Worm (Caenorhabditis elegans) whole organism, L3 larva: ENCODE results near the gene T26C5.2.

Source experiments
- ZK546.5 ChIP-seq: sonication (generic microtip); optimal IDR thresholded peaks from 2 replicates; lab custom pipeline; 2017; ENCODE audit warnings: missing biosample characterization, missing genetic modification characterization
- aly-2 ChIP-seq: fragments of 150-350 bp; optimal IDR thresholded peaks from 2 replicates; lab custom pipeline; 2014; ENCODE audit warnings: missing biosample characterization, missing genetic modification characterization
- ama-1 ChIP-seq: fragments of 150-350 bp; optimal IDR thresholded peaks from 2 replicates; lab custom pipeline; 2018
- ceh-16 ChIP-seq: sonication (generic microtip); optimal IDR thresholded peaks from 2 replicates; lab custom pipeline; 2017; ENCODE audit warnings: missing biosample characterization, missing genetic modification characterization
- ceh-28 ChIP-seq: fragments of 150-350 bp; optimal IDR thresholded peaks from 2 replicates; lab custom pipeline; 2014; ENCODE audit warnings: missing biosample characterization, missing genetic modification reagents, missing genetic modification characterization
- ceh-9 ChIP-seq: sonication (generic microtip); optimal IDR thresholded peaks from 2 replicates; lab custom pipeline; 2018; ENCODE audit warnings: missing biosample characterization, missing genetic modification characterization
- daf-12 ChIP-seq: fragments of 150-350 bp; optimal IDR thresholded peaks from 2 replicates; lab custom pipeline; 2014; ENCODE audit warnings: missing biosample characterization, missing genetic modification reagents, missing genetic modification characterization
- egl-27 ChIP-seq: sonication (generic microtip); optimal IDR thresholded peaks from 4 replicates; lab custom pipeline; 2017; ENCODE audit warnings: missing biosample characterization, missing genetic modification reagents, missing genetic modification characterization
- egl-5 ChIP-seq: fragments of 150-350 bp; optimal IDR thresholded peaks from 2 replicates; lab custom pipeline; 2017; ENCODE audit warnings: missing biosample characterization, missing genetic modification reagents, missing genetic modification characterization, inconsistent platforms
- elt-2 ChIP-seq: sonication (generic microtip); optimal IDR thresholded peaks from 2 replicates; lab custom pipeline; 2016; ENCODE audit warnings: missing genetic modification reagents, mild to moderate bottlenecking, missing genetic modification characterization, missing compliant biosample characterization
- fkh-2 ChIP-seq: fragments of 150-350 bp; optimal IDR thresholded peaks from 2 replicates; lab custom pipeline; 2014; ENCODE audit warnings: missing biosample characterization, missing genetic modification reagents, missing genetic modification characterization
- fos-1 ChIP-seq: fragments of 150-350 bp; optimal IDR thresholded peaks from 2 replicates; lab custom pipeline; 2014; ENCODE audit warnings: missing biosample characterization, missing genetic modification characterization
- hmg-11 ChIP-seq: sonication (generic microtip); optimal IDR thresholded peaks from 2 replicates; lab custom pipeline; 2016; ENCODE audit warnings: missing genetic modification characterization, missing compliant biosample characterization
- jun-1 ChIP-seq: fragments of 150-350 bp; optimal IDR thresholded peaks from 2 replicates; lab custom pipeline; 2014; ENCODE audit warnings: missing biosample characterization, missing genetic modification reagents, missing genetic modification characterization
- lin-15B ChIP-seq: fragments of 150-350 bp; optimal IDR thresholded peaks from 2 replicates; lab custom pipeline; 2014; ENCODE audit warnings: missing biosample characterization, missing genetic modification characterization
- lin-39 ChIP-seq: fragments of 150-350 bp; optimal IDR thresholded peaks from 2 replicates; lab custom pipeline; 2018; ENCODE audit warnings: missing biosample characterization, missing genetic modification reagents, missing genetic modification characterization
- mml-1 ChIP-seq: fragments of 150-350 bp; sonication (generic microtip); optimal IDR thresholded peaks from 3 replicates; lab custom pipeline; 2014; ENCODE audit warnings: missing biosample characterization, missing genetic modification characterization
- nfya-1 ChIP-seq: sonication (generic microtip); optimal IDR thresholded peaks from 2 replicates; lab custom pipeline; 2017; ENCODE audit warnings: missing genetic modification characterization, mild to moderate bottlenecking, missing compliant biosample characterization, antibody characterized with exemption, moderate library complexity; ENCODE audit not compliant: insufficient read depth
- nhr-12 ChIP-seq: fragments of 150-350 bp; optimal IDR thresholded peaks from 2 replicates; lab custom pipeline; 2014; ENCODE audit warnings: missing biosample characterization, missing genetic modification characterization
- nhr-237 ChIP-seq: fragments of 150-350 bp; optimal IDR thresholded peaks from 2 replicates; lab custom pipeline; 2014; ENCODE audit warnings: missing biosample characterization, missing genetic modification characterization
- nhr-25 ChIP-seq: sonication (generic microtip); optimal IDR thresholded peaks from 2 replicates; lab custom pipeline; 2017; ENCODE audit warnings: missing biosample characterization, missing genetic modification characterization
- nhr-28 ChIP-seq: fragments of 150-350 bp; optimal IDR thresholded peaks from 2 replicates; lab custom pipeline; 2014; ENCODE audit warnings: missing biosample characterization, missing genetic modification characterization
- nhr-76 ChIP-seq: fragments of 150-350 bp; sonication (generic microtip); optimal IDR thresholded peaks from 5 replicates; lab custom pipeline; 2014; ENCODE audit warnings: missing biosample characterization, missing genetic modification characterization
- pha-4 ChIP-seq: fragments of 150-350 bp; optimal IDR thresholded peaks from 2 replicates; lab custom pipeline; 2014; ENCODE audit warnings: missing biosample characterization, missing genetic modification reagents, missing genetic modification characterization
- pqm-1 ChIP-seq: fragments of 150-350 bp; optimal IDR thresholded peaks from 2 replicates; lab custom pipeline; 2017; ENCODE audit warnings: missing biosample characterization, missing genetic modification characterization, inconsistent platforms
- sea-2 ChIP-seq: fragments of 150-350 bp; sonication (generic microtip); optimal IDR thresholded peaks from 4 replicates; lab custom pipeline; 2014; ENCODE audit warnings: missing biosample characterization, missing genetic modification reagents, missing genetic modification characterization
- snpc-4 ChIP-seq: fragments of 150-350 bp; optimal IDR thresholded peaks from 2 replicates; lab custom pipeline; 2014; ENCODE audit warnings: missing biosample characterization, missing genetic modification characterization
- tbx-2 ChIP-seq: sonication (generic microtip); optimal IDR thresholded peaks from 2 replicates; lab custom pipeline; 2016; ENCODE audit warnings: mild to moderate bottlenecking, missing genetic modification characterization, missing compliant biosample characterization
- ztf-11 ChIP-seq: fragments of 150-350 bp; optimal IDR thresholded peaks from 2 replicates; lab custom pipeline; 2014; ENCODE audit warnings: missing biosample characterization, missing genetic modification characterization
- ztf-4 ChIP-seq: fragments of 150-350 bp; optimal IDR thresholded peaks from 2 replicates; lab custom pipeline; 2014; ENCODE audit warnings: missing biosample characterization, missing genetic modification characterization

T26C5.2 gene

DNA sequence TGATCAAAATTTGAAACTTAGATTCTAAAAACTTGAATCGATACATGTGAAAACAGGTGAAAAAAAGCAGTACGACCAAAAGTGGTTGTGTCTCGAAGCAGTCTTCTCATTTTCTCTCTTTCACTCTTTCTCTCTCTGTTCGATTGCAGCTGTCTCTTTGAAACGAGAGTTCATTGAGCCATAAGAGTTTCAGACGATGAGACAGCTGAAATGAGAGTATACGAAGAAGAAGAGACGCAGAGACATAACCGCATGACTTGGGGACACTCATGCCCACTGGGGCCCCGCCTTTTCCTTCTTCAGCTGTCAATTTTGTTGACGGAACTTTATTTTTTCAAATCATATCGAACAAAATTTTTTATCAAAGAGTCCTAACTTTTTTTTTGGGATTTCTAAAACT lies 41.0 kb downstream of the T26C5.2 start (continued):
- TF ChIP-seq fkh-2 (tag; lab: Kevin White, UChicago) (no peak), ztf-11 (tag; lab: Kevin White, UChicago) (no peak), ZK546.5 (tag; lab: Kevin White, UChicago) (no peak), nhr-12 (tag; lab: Kevin White, UChicago) (no peak), sea-2 (no peak)

DNA sequence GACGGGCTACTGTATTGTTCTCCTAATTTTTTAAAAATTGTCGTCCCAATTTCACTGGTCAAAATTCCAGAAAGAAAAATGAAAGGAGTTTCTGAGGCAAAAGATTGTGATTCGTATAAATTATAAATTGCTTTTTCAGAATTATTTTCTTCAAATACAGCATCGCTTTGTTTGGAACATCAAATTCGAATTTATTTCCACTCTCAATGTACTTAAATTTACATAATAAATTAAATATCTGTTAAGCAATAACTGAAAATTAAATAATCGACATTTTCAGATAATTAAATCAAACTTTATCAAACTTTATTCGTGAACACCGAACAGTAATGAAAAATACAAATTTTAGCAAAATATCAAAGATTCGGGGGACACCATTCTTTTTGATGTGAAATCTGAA lies 41.7 kb downstream of the T26C5.2 start:
- TF ChIP-seq ceh-28 (tag; lab: Kevin White, UChicago) (peak; percentile 8), lin-39 (no peak)

ce11 chrII:9275173-9275572 lies 42.1 kb downstream of the T26C5.2 start:
- TF ChIP-seq ceh-16 (tag; lab: Kevin White, UChicago) (no peak), ama-1 (peak; percentile 59)

ce11 chrII:9277153-9277552 lies 44.1 kb downstream of the T26C5.2 start:
- no peak for TF ChIP-seq lin-15B
- no peak for TF ChIP-seq nhr-76 (tag; lab: Kevin White, UChicago)
- no peak for TF ChIP-seq ama-1
- no peak for TF ChIP-seq jun-1 (tag; lab: Kevin White, UChicago)
- TF ChIP-seq nhr-25 (tag; lab: Kevin White, UChicago): peak; percentile 7

- TF ChIP-seq ceh-16 (tag; lab: Kevin White, UChicago) (no peak), nhr-237 (tag; lab: Kevin White, UChicago) (no peak), ZK546.5 (tag; lab: Kevin White, UChicago) (no peak), fkh-2 (tag; lab: Kevin White, UChicago) (no peak), lin-39 (no peak), elt-2 (tag; lab: Kevin White, UChicago) (no peak), nhr-28 (tag; lab: Kevin White, UChicago) (no peak)
- TF ChIP-seq, all 47 proteins: peak for 0
Measured at ce11 chrII:9279016-9279415, 46.0 kb downstream of the T26C5.2 start.

ce11 chrII:9280048-9280772 lies 47.2 kb downstream of the T26C5.2 start, which contains the start of gene gldi-3:
gldi-3 (minus strand) TSS chrII:9280098.
- TF ChIP-seq pqm-1 (peak; percentile 7), aly-2 (tag; lab: Kevin White, UChicago) (no peak), sea-2 (no peak), elt-2 (tag; lab: Kevin White, UChicago) (peak; percentile 61), nfya-1 (no peak)

DNA sequence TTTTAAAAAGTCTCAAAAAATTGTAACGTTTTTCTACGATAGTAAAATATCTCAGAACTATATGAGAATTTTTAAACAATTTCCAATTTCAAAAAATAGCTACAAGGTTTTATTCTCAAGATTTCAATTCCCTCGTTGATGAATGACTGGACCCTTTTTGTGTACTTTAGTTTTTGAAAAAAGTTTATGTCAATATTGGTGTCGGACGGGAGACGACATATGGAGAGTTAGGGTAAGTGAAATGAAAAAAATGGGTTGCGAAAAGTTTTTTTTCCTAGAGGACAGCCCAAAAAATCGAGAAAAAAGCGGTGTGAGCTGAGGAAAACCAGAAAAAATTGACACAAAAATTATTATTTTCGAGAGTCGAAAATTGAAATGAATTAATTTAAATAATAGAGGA lies 47.8 kb downstream of the T26C5.2 start:
- TF ChIP-seq ceh-16 (tag; lab: Kevin White, UChicago) (no peak), snpc-4 (tag; lab: Kevin White, UChicago) (no peak), sea-2 (no peak), fos-1 (no peak), ztf-4 (tag; lab: Kevin White, UChicago) (no peak), mml-1 (tag; lab: Kevin White, UChicago) (no peak), tbx-2 (tag; lab: Kevin White, UChicago) (no peak), egl-27 (tag; lab: Kevin White, UChicago) (no peak), pha-4 (tag; lab: Kevin White, UChicago) (peak; percentile 93), ama-1 (peak; percentile 41), ceh-9 (no peak)

ce11 chrII:9281595-9281994 lies 48.6 kb downstream of the T26C5.2 start:
- TF ChIP-seq lin-39 (peak; percentile 55), tbx-2 (tag; lab: Kevin White, UChicago) (no peak), snpc-4 (tag; lab: Kevin White, UChicago) (no peak), nfya-1 (peak; percentile 56), ama-1 (peak; percentile 40), hmg-11 (tag; lab: Kevin White, UChicago) (peak; percentile 57), daf-12 (tag; lab: Kevin White, UChicago) (no peak), lin-15B (peak; percentile 6), egl-5 (peak; percentile 69)
